Fruit fly (Drosophila melanogaster): ENCODE measurements around the gene stai.

stai gene

dm6 chr2L:6169119-6169518, 68.9 kb downstream of the stai start:
- TF ChIP-seq Hr39 (optimal IDR thresholded peaks at IDR 0.05) (peak; percentile 80), crol (GFP tag; IDR thresholded peaks at IDR 0.05) (peak; percentile 66; the same call in 1 of the 2 replicates), cwo (GFP tag; optimal IDR thresholded peaks at IDR 0.05) (peak; percentile 74), grn (GFP tag; optimal IDR thresholded peaks at IDR 0.05) (peak; percentile 16), Camta (GFP tag; optimal IDR thresholded peaks at IDR 0.05) (no peak), BEAF-32 (GFP tag; optimal IDR thresholded peaks at IDR 0.05) (peak; percentile 29)

DNA sequence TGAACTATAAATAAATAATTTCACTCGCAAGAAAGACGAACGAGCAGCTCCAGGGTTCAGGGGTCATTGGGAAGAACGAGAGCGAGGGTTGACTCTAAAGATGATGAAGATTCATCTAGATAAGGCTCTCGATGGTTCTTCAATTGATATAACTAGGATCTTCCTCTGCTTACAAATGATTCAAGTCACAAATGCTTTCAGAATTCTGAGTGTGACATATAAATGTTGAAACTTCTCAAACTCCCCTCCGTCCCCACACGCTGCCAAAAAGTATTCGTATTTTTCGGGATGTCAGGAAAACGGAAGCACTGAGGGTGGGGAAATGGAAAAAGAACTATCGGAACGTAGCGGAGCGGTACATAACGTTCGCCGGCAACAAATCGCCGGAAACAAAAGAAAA, 71.0 kb downstream of the stai start:
- TF ChIP-seq esg (GFP tag; conservative IDR thresholded peaks at IDR 0.05) (0 out of 2 replicates have a peak, but pooled peaks have one; percentile 21), abd-A (tag; optimal IDR thresholded peaks at IDR 0.05) (no peak), sens (GFP tag) (peak; percentile 43), CG18476 (GFP tag; optimal IDR thresholded peaks at IDR 0.05) (peak; percentile 62), dm (GFP tag; optimal IDR thresholded peaks at IDR 0.05) (no peak), Ets65A (GFP tag) (peak; percentile 72), row (GFP tag; IDR thresholded peaks at IDR 0.05) (peak; percentile 46; the same call in 2 of the 3 replicates), mirr (GFP tag; optimal IDR thresholded peaks at IDR 0.05) (no peak), CG15269 (tag; optimal IDR thresholded peaks at IDR 0.05) (no peak), HLH54F (GFP tag; optimal IDR thresholded peaks at IDR 0.05) (no peak), rib (GFP tag; IDR thresholded peaks at IDR 0.05) (no peak), CG1603 (tag; optimal IDR thresholded peaks at IDR 0.05) (peak; percentile 15), CG8290 (GFP tag; optimal IDR thresholded peaks at IDR 0.05) (no peak), CG8290 (tag; optimal IDR thresholded peaks at IDR 0.05) (peak in 1 of 2 experiments; percentile 18), grau (tag; optimal IDR thresholded peaks at IDR 0.05) (peak; percentile 8), CG5180 (GFP tag; optimal IDR thresholded peaks at IDR 0.05) (no peak), CG12071 (GFP tag; optimal IDR thresholded peaks at IDR 0.05) (no peak), sob (GFP tag; IDR thresholded peaks at IDR 0.05) (0 out of 2 replicates have a peak, but pooled peaks have one; percentile 10), CG2120 (GFP tag; optimal IDR thresholded peaks at IDR 0.05) (peak; percentile 9), CG9437 (GFP tag; optimal IDR thresholded peaks at IDR 0.05) (no peak), D19B (GFP tag; optimal IDR thresholded peaks at IDR 0.05) (no peak), CG11398 (GFP tag; optimal IDR thresholded peaks at IDR 0.05) (no peak), ranshi (GFP tag; IDR thresholded peaks at IDR 0.05) (peak; percentile 30; the same call in 1 of the 2 replicates), CG2678 (tag; optimal IDR thresholded peaks at IDR 0.05) (peak; percentile 6), HmgD (GFP tag; optimal IDR thresholded peaks at IDR 0.05) (no peak), CG11504 (tag; optimal IDR thresholded peaks at IDR 0.05) (peak; percentile 30), hkb (optimal IDR thresholded peaks at IDR 0.05) (peak; percentile 58), hkb (GFP tag; IDR thresholded peaks at IDR 0.05) (no peak), CG7839 (tag; optimal IDR thresholded peaks at IDR 0.05) (peak; percentile 2), nau (GFP tag; optimal IDR thresholded peaks at IDR 0.05) (no peak), CG32532 (GFP tag; IDR thresholded peaks at IDR 0.05) (no peak), CG17361 (GFP tag; IDR thresholded peaks at IDR 0.05) (0 out of 3 replicates have a peak, but pooled peaks have one; percentile 12), phol (tag; optimal IDR thresholded peaks at IDR 0.05) (peak; percentile 1), CG2712 (tag; optimal IDR thresholded peaks at IDR 0.05) (no peak), CG32772 (GFP tag; IDR thresholded peaks at IDR 0.05) (0 out of 2 replicates have a peak, but pooled peaks have one; percentile 9), Chrac-16 (GFP tag; optimal IDR thresholded peaks at IDR 0.05) (peak; percentile 7), lmd (GFP tag; IDR thresholded peaks at IDR 0.05) (no peak; the same call in 1 of the 2 replicates), Sry-δ (GFP tag; optimal IDR thresholded peaks at IDR 0.05) (no peak), zfh1 (GFP tag; IDR thresholded peaks at IDR 0.05) (peak; percentile 52; the same call in 1 of the 3 replicates)

All from whole organism, embryonic.